Worm (Caenorhabditis elegans): Measurements from ENCODE around the gene ccm-2.

ce11 chrIV:1860965-1861364, 26.5 kb downstream of the ccm-2 start:
- TF ChIP-seq daf-12 (tag; optimal IDR thresholded peaks at IDR 0.05) = no peak
- no peak for TF ChIP-seq elt-3 (tag; optimal IDR thresholded peaks at IDR 0.05)
- no peak for TF ChIP-seq egl-27 (tag; optimal IDR thresholded peaks at IDR 0.05)
- no peak for TF ChIP-seq nhr-28 (tag; optimal IDR thresholded peaks at IDR 0.05)
